Fruit fly (Drosophila melanogaster) whole organism, embryonic: ENCODE results near the gene CG5104.

Source experiments
- Ada2b ChIP-seq: fragments of 200-800 bp; sonication (Bioruptor generic); IDR thresholded peaks from 2 replicates; pipeline ENCODE4 v1.3.6; 2022; ENCODE audit warnings: missing biosample characterization, missing genetic modification characterization
- CG11504 ChIP-seq: fragments of 200-800 bp; sonication (Bioruptor generic); optimal IDR thresholded peaks from 3 replicates; lab custom pipeline; 2019; ENCODE audit warnings: missing biosample characterization, mild to moderate bottlenecking, missing genetic modification characterization, moderate library complexity
- CG11560 ChIP-seq: fragments of 200-800 bp; sonication (Bioruptor generic); IDR thresholded peaks from 3 replicates; pipeline ENCODE4 v1.3.6; 2022; ENCODE audit warnings: missing biosample characterization, missing genetic modification characterization
- CG13894 ChIP-seq: fragments of 200-800 bp; sonication (Bioruptor generic); optimal IDR thresholded peaks from 3 replicates; lab custom pipeline; 2018; ENCODE audit warnings: missing biosample characterization, mild to moderate bottlenecking, missing genetic modification characterization, moderate library complexity
- CG14014 ChIP-seq: fragments of 200-800 bp; sonication (Bioruptor generic); IDR thresholded peaks from 2 replicates; pipeline ENCODE4 v1.3.6; 2022; ENCODE audit warnings: missing biosample characterization, missing genetic modification characterization
- CG15514 ChIP-seq: fragments of 200-800 bp; sonication (Bioruptor generic); optimal IDR thresholded peaks from 3 replicates; lab custom pipeline; 2017; ENCODE audit warnings: missing biosample characterization, missing genetic modification characterization, mild to moderate bottlenecking, moderate library complexity, missing genetic modification reagents
- CG16813 ChIP-seq: fragments of 200-800 bp; sonication (Bioruptor generic); IDR thresholded peaks from 3 replicates; pipeline ENCODE4 v1.3.6; 2022; ENCODE audit warnings: missing biosample characterization, missing genetic modification characterization; ENCODE audit not compliant: partially characterized antibody
- CG17186 ChIP-seq: fragments of 200-800 bp; sonication (Bioruptor generic); optimal IDR thresholded peaks from 3 replicates; lab custom pipeline; 2017; ENCODE audit warnings: missing biosample characterization, missing genetic modification reagents, missing genetic modification characterization
- CG17361 ChIP-seq: fragments of 200-800 bp; sonication (Bioruptor generic); IDR thresholded peaks from 3 replicates; pipeline ENCODE4 v1.3.6; 2022; ENCODE audit warnings: missing biosample characterization, missing genetic modification characterization
- CG30020 ChIP-seq: fragments of 200-800 bp; optimal IDR thresholded peaks from 2 replicates; lab custom pipeline; 2019; ENCODE audit warnings: missing biosample characterization, mild to moderate bottlenecking, missing genetic modification characterization, moderate library complexity
- CG32532 ChIP-seq: fragments of 200-800 bp; sonication (Bioruptor generic); IDR thresholded peaks from 2 replicates; pipeline ENCODE4 v1.3.6; 2022; ENCODE audit warnings: missing biosample characterization, missing genetic modification characterization
- CG34376 ChIP-seq: fragments of 200-800 bp; sonication (Bioruptor generic); optimal IDR thresholded peaks from 2 replicates; lab custom pipeline; 2018; ENCODE audit warnings: missing biosample characterization, mild to moderate bottlenecking, missing genetic modification characterization
- CG4328 ChIP-seq: fragments of 200-800 bp; sonication (Bioruptor generic); optimal IDR thresholded peaks from 3 replicates; lab custom pipeline; 2017; ENCODE audit warnings: missing biosample characterization, missing genetic modification reagents, missing genetic modification characterization
- CG4360 ChIP-seq: fragments of 200-800 bp; sonication (Bioruptor generic); IDR thresholded peaks from 2 replicates; pipeline ENCODE4 v1.3.6; 2022; ENCODE audit warnings: missing biosample characterization, missing genetic modification characterization
- CG5180 ChIP-seq: fragments of 200-800 bp; sonication (Bioruptor generic); optimal IDR thresholded peaks from 3 replicates; lab custom pipeline; 2017; ENCODE audit warnings: missing biosample characterization, missing genetic modification characterization, mild to moderate bottlenecking, moderate library complexity, missing genetic modification reagents
- CG6272 ChIP-seq: fragments of 200-800 bp; sonication (Bioruptor generic); IDR thresholded peaks from 2 replicates; pipeline ENCODE4 v1.3.6; 2022; ENCODE audit warnings: missing biosample characterization, missing genetic modification characterization
- CG6654 ChIP-seq: fragments of 200-800 bp; sonication (Bioruptor generic); optimal IDR thresholded peaks from 2 replicates; lab custom pipeline; 2017; ENCODE audit warnings: missing biosample characterization, mild to moderate bottlenecking, missing genetic modification characterization
- CG8359 ChIP-seq: fragments of 200-800 bp; sonication (Bioruptor generic); optimal IDR thresholded peaks from 2 replicates; lab custom pipeline; 2017; ENCODE audit warnings: missing biosample characterization, mild to moderate bottlenecking, missing genetic modification characterization, borderline replicate concordance
- Dek ChIP-seq: fragments of 200-800 bp; sonication (Bioruptor generic); optimal IDR thresholded peaks from 3 replicates; lab custom pipeline; 2019; ENCODE audit warnings: missing biosample characterization, mild to moderate bottlenecking, missing genetic modification characterization, moderate library complexity
- Drgx ChIP-seq: fragments of 200-800 bp; sonication (Bioruptor generic); IDR thresholded peaks from 2 replicates; pipeline ENCODE4 v1.3.6; 2022; ENCODE audit warnings: missing biosample characterization, missing genetic modification characterization
- Hmr ChIP-seq: fragments of 200-800 bp; sonication (Bioruptor generic); optimal IDR thresholded peaks from 3 replicates; lab custom pipeline; 2017; ENCODE audit warnings: mild to moderate bottlenecking, missing biosample characterization, missing genetic modification reagents, missing genetic modification characterization
- Hr51 ChIP-seq, 2 experiments: fragments of 200-800 bp; sonication (Bioruptor generic); optimal IDR thresholded peaks; 2 replicates in 1 of 2; 3 replicates in 1 of 2; lab custom pipeline; 2016 to 2018; ENCODE audit warnings: missing biosample characterization in 2 of 2, missing genetic modification characterization in 2 of 2, mild to moderate bottlenecking in 1 of 2, moderate library complexity in 1 of 2
- Neu2 ChIP-seq: fragments of 200-800 bp; sonication (Bioruptor generic); optimal IDR thresholded peaks from 3 replicates; lab custom pipeline; 2016; ENCODE audit warnings: missing biosample characterization, missing genetic modification characterization, borderline replicate concordance
- Ravus ChIP-seq: fragments of 200-800 bp; sonication (Bioruptor generic); IDR thresholded peaks from 2 replicates; pipeline ENCODE4 v1.3.6; 2022; ENCODE audit warnings: missing biosample characterization, missing genetic modification characterization
- Scr ChIP-seq: fragments of 200-800 bp; sonication (Bioruptor generic); IDR thresholded peaks from 2 replicates; pipeline ENCODE4 v1.3.6; 2022; ENCODE audit warnings: missing biosample characterization, missing genetic modification characterization; ENCODE audit not compliant: partially characterized antibody
- ap ChIP-seq: fragments of 200-800 bp; sonication (Bioruptor generic); IDR thresholded peaks from 2 replicates; pipeline ENCODE4 v1.3.6; 2022; ENCODE audit warnings: missing biosample characterization, missing genetic modification characterization
- bbx ChIP-seq: fragments of 200-800 bp; sonication (Bioruptor generic); IDR thresholded peaks from 2 replicates; pipeline ENCODE4 v1.3.6; 2022; ENCODE audit warnings: missing biosample characterization, missing genetic modification characterization; ENCODE audit not compliant: partially characterized antibody
- bcd ChIP-seq: fragments of 200-800 bp; sonication (Bioruptor generic); optimal IDR thresholded peaks from 2 replicates; lab custom pipeline; 2017; ENCODE audit warnings: missing biosample characterization, mild to moderate bottlenecking, missing genetic modification characterization
- chn ChIP-seq: fragments of 200-800 bp; sonication (Bioruptor generic); optimal IDR thresholded peaks from 2 replicates; lab custom pipeline; 2016; ENCODE audit warnings: missing biosample characterization, missing genetic modification characterization
- croc ChIP-seq: fragments of 200-800 bp; sonication (Bioruptor generic); conservative IDR thresholded peaks from 3 replicates; pipeline ENCODE4 v1.3.6; 2022; ENCODE audit warnings: missing biosample characterization, missing genetic modification characterization
- crp ChIP-seq, 2 experiments: fragments of 200-800 bp; sonication (Bioruptor generic); optimal IDR thresholded peaks; 2 replicates in 1 of 2; 3 replicates in 1 of 2; lab custom pipeline; 2017; ENCODE audit warnings: missing biosample characterization in 2 of 2, missing genetic modification characterization in 2 of 2, mild to moderate bottlenecking in 1 of 2, moderate library complexity in 1 of 2
- dan ChIP-seq: fragments of 200-800 bp; sonication (Bioruptor generic); IDR thresholded peaks from 2 replicates; pipeline ENCODE4 v1.3.6; 2022; ENCODE audit warnings: missing biosample characterization, missing genetic modification characterization
- fd102C ChIP-seq: fragments of 200-800 bp; sonication (Bioruptor generic); optimal IDR thresholded peaks from 2 replicates; lab custom pipeline; 2018; ENCODE audit warnings: missing biosample characterization, mild to moderate bottlenecking, missing genetic modification characterization, moderate library complexity
- mirr ChIP-seq: fragments of 200-800 bp; sonication (Bioruptor generic); optimal IDR thresholded peaks from 3 replicates; lab custom pipeline; 2018; ENCODE audit warnings: missing biosample characterization, mild to moderate bottlenecking, missing genetic modification characterization
- pzg ChIP-seq: fragments of 200-800 bp; sonication (Bioruptor generic); optimal IDR thresholded peaks from 3 replicates; lab custom pipeline; 2018; ENCODE audit warnings: missing biosample characterization, mild to moderate bottlenecking, missing genetic modification characterization, moderate library complexity
- schlank ChIP-seq: fragments of 200-800 bp; sonication (Bioruptor generic); optimal IDR thresholded peaks from 2 replicates; lab custom pipeline; 2018; ENCODE audit warnings: missing biosample characterization, mild to moderate bottlenecking, missing genetic modification characterization
- scrt ChIP-seq: fragments of 200-800 bp; sonication (Bioruptor generic); optimal IDR thresholded peaks from 2 replicates; lab custom pipeline; 2018; ENCODE audit warnings: missing biosample characterization, mild to moderate bottlenecking, missing genetic modification characterization, moderate library complexity
- sens ChIP-seq: fragments of 200-800 bp; sonication (Bioruptor generic); peaks from one replicate; lab custom pipeline; 2016; ENCODE audit warnings: missing biosample characterization, missing genetic modification characterization
- stc ChIP-seq: fragments of 200-800 bp; sonication (Bioruptor generic); IDR thresholded peaks from 2 replicates; pipeline ENCODE4 v1.3.6; 2022; ENCODE audit warnings: missing biosample characterization, missing genetic modification characterization
- trem ChIP-seq: fragments of 200-800 bp; optimal IDR thresholded peaks from 3 replicates; lab custom pipeline; 2019; ENCODE audit warnings: missing biosample characterization, mild to moderate bottlenecking, missing genetic modification characterization, moderate library complexity
- tup ChIP-seq: fragments of 200-800 bp; sonication (Bioruptor generic); optimal IDR thresholded peaks from 2 replicates; lab custom pipeline; 2016; ENCODE audit warnings: missing biosample characterization, mild to moderate bottlenecking, missing genetic modification characterization, moderate library complexity
- vvl ChIP-seq: fragments of 200-800 bp; sonication (Bioruptor generic); IDR thresholded peaks from 2 replicates; pipeline ENCODE4 v1.3.6; 2022; ENCODE audit warnings: missing biosample characterization, missing genetic modification characterization
- z ChIP-seq: fragments of 200-800 bp; sonication (Bioruptor generic); IDR thresholded peaks from 3 replicates; pipeline ENCODE4 v1.3.6; 2022; ENCODE audit warnings: missing biosample characterization, missing genetic modification characterization

Gene CG5104

DNA sequence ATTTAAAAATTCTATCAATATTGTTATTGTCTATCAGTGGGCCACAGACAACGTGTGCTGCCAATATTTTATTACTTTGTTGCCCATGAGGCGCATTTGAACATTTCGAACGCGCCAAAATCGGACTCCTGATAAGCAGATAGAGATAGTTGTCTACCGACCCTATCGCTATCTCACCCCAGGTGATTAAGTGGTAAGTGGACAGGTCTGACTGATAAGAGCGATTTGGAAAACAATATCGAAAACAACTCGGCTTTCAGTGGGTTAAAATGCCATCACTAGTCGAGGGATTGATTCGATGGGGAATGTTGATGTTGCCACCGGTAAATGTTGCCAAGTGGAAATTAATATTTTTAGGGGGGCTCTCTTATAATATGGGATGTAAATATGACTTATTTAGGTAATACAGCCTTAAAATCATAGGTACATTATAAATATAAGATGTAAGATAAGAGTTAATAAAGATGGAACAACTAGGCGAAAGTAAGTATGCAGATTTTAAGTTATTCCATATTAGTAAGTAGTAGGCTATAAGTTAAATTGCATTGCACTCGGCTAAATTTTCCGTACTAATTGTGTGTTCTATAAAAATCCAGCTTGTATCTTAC is 29.2 kb upstream of the CG5104 start, which contains the start of gene ND-39 (continued):
- TF ChIP-seq z (GFP tag; lab: Robert Waterston, UW) (no peak), Ravus (GFP tag; lab: Robert Waterston, UW) (no peak), dan (no peak), CG30020 (tag; lab: Kevin White, UChicago) (no peak), Hmr (GFP tag; lab: Kevin White, UChicago) (peak; percentile 5), CG11560 (tag; lab: Robert Waterston, UW) (no peak), pzg (peak; percentile 53), CG4360 (GFP tag; lab: Robert Waterston, UW) (no peak), ap (no peak), CG17186 (GFP tag; lab: Kevin White, UChicago) (no peak), Dek (tag; lab: Kevin White, UChicago) (no peak), bbx (GFP tag; lab: Robert Waterston, UW) (peak; percentile 36; the same call in 1 of the 2 replicates), Drgx (GFP tag; lab: Robert Waterston, UW) (no peak), Hr51 (GFP tag; optimal IDR thresholded peaks at IDR 0.05; lab: Kevin White, UChicago) (no peak), CG14014 (GFP tag; lab: Robert Waterston, UW) (no peak), CG32532 (no peak), CG4328 (GFP tag; lab: Kevin White, UChicago) (no peak), Scr (GFP tag; lab: Robert Waterston, UW) (0 out of 2 replicates have a peak, but pooled peaks have one; percentile 14), CG6654 (GFP tag; lab: Kevin White, UChicago) (no peak), CG13894 (tag; lab: Kevin White, UChicago) (no peak), fd102C (GFP tag; lab: Kevin White, UChicago) (no peak), tup (GFP tag; lab: Kevin White, UChicago) (no peak), sens (peak; percentile 37), CG11504 (tag; lab: Kevin White, UChicago) (peak; percentile 100), CG16813 (no peak), Neu2 (GFP tag; lab: Kevin White, UChicago) (peak; percentile 75), croc (GFP tag; lab: Robert Waterston, UW) (no peak), CG15514 (GFP tag; lab: Kevin White, UChicago) (peak; percentile 16), crp (GFP tag; optimal IDR thresholded peaks at IDR 0.05; lab: Kevin White, UChicago) (no peak), vvl (GFP tag; lab: Robert Waterston, UW) (no peak), trem (tag; lab: Kevin White, UChicago) (peak; percentile 94), mirr (GFP tag; lab: Kevin White, UChicago) (peak; percentile 31), CG34376 (GFP tag; lab: Kevin White, UChicago) (peak; percentile 35), schlank (no peak), CG8359 (GFP tag; lab: Kevin White, UChicago) (no peak), Ada2b (GFP tag; lab: Robert Waterston, UW) (no peak), stc (GFP tag; lab: Robert Waterston, UW) (no peak), CG17361 (no peak), chn (GFP tag; lab: Kevin White, UChicago) (no peak), CG5180 (GFP tag; lab: Kevin White, UChicago) (no peak), CG6272 (GFP tag; lab: Robert Waterston, UW) (no peak), scrt (GFP tag; lab: Kevin White, UChicago) (no peak), bcd (GFP tag; lab: Kevin White, UChicago) (no peak)
